Worm (Caenorhabditis elegans): ENCODE measurements around the gene C05G5.3.

DNA sequence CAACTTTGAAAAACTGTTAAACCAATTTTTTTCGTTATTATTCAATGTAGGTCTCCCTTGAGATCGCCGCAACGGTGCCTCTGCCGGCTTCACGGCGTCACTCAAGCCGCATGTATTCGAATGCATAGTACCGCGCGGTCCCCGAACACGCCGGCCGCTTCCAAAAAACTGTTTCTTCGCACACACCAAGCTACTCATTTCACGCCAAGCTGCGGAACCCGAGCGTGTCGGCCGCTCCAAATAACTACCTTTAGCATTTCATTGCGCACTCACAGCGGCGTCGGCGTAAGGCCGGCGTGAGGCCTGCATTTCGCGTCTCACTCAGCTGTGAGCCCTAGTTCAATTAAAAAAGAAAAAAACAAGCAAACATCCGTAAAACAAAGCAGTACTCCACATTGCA is 4.8 kb upstream of the C05G5.3 start:
- no peak for TF ChIP-seq ztf-11 (tag; optimal IDR thresholded peaks at IDR 0.05)
- TF ChIP-seq jun-1 (tag; optimal IDR thresholded peaks at IDR 0.05) = no peak
- TF ChIP-seq skn-1 (tag; optimal IDR thresholded peaks at IDR 0.05) = no peak
- TF ChIP-seq vab-15 (tag; optimal IDR thresholded peaks at IDR 0.05) = no peak
- no peak for TF ChIP-seq egl-13 (tag; optimal IDR thresholded peaks at IDR 0.05)
- TF ChIP-seq egl-27 (tag; optimal IDR thresholded peaks at IDR 0.05) = no peak
- no peak for TF ChIP-seq nhr-76 (tag; optimal IDR thresholded peaks at IDR 0.05)
- TF ChIP-seq mdl-1 (tag; optimal IDR thresholded peaks at IDR 0.05) = no peak
- TF ChIP-seq ztf-4 (tag; optimal IDR thresholded peaks at IDR 0.05) = no peak
- TF ChIP-seq snpc-4 (tag; optimal IDR thresholded peaks at IDR 0.05) = no peak
- TF ChIP-seq ceh-90 (tag; optimal IDR thresholded peaks at IDR 0.05) = no peak
- TF ChIP-seq hpl-2 (GFP tag; optimal IDR thresholded peaks at IDR 0.05) = no peak
- TF ChIP-seq lin-15B (tag; optimal IDR thresholded peaks at IDR 0.05) = no peak
- TF ChIP-seq lin-13 (GFP tag; optimal IDR thresholded peaks at IDR 0.05) = no peak

All from whole organism, L1 larva.